Fruit fly (Drosophila melanogaster): ENCODE measurements around the gene Fatp1.

The Fatp1 gene

DNA sequence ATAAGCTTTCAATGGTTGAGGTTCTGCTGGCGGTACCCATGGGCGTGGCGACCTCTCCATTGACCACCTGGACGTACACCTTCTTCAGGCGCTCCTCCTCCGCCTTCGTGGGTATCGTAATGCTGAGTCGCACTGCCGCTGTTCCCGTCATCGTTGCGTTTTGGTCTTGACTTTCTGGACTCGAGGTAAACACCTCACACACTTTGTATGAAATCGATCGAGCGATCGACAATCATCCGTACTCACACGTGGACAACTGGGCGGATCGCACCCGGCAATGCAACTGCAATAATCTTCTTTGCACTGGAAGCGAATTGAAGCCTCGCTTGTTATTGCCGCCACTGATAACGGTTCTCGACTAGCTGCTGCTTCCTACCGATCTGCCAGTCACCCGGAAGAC is 6.9 kb downstream of the Fatp1 start, which contains the start of gene CG7384:
TSS of gene CG7384 (minus strand) at position 366 of the 400 bp plus-strand sequence.
- TF ChIP-seq Dll (optimal IDR thresholded peaks at IDR 0.05) (no peak), pan (optimal IDR thresholded peaks at IDR 0.05) (no peak), usp (GFP tag; optimal IDR thresholded peaks at IDR 0.05) (no peak), psq (optimal IDR thresholded peaks at IDR 0.05) (no peak), CG8478 (optimal IDR thresholded peaks at IDR 0.05) (no peak), EcR (GFP tag; optimal IDR thresholded peaks at IDR 0.05) (no peak)

dm6 chr2L:10506557-10507252 is 10.3 kb downstream of the Fatp1 start, which contains the start of the genes Myo31DF and CG6094:
Gene Myo31DF (minus strand): TSS chr2L:10506779.
Gene CG6094 (plus strand): TSS chr2L:10507081.
- no peak for TF ChIP-seq CG8478 (optimal IDR thresholded peaks at IDR 0.05)
- no peak for TF ChIP-seq Dll (optimal IDR thresholded peaks at IDR 0.05)
- TF ChIP-seq psq (optimal IDR thresholded peaks at IDR 0.05): no peak
- no peak for TF ChIP-seq pan (optimal IDR thresholded peaks at IDR 0.05)
- TF ChIP-seq EcR (GFP tag; optimal IDR thresholded peaks at IDR 0.05): no peak
- no peak for TF ChIP-seq usp (GFP tag; optimal IDR thresholded peaks at IDR 0.05)

dm6 chr2L:10505345-10505744 is 11.7 kb downstream of the Fatp1 start:
- TF ChIP-seq pan (optimal IDR thresholded peaks at IDR 0.05): no peak

- no peak for TF ChIP-seq pan (optimal IDR thresholded peaks at IDR 0.05)
Observed at dm6 chr2L:10504895-10505294, 12.1 kb downstream of the Fatp1 start.

- TF ChIP-seq Dll (optimal IDR thresholded peaks at IDR 0.05) (no peak), CG8478 (optimal IDR thresholded peaks at IDR 0.05) (no peak), usp (GFP tag; optimal IDR thresholded peaks at IDR 0.05) (no peak), EcR (GFP tag; optimal IDR thresholded peaks at IDR 0.05) (no peak), psq (optimal IDR thresholded peaks at IDR 0.05) (no peak), pan (optimal IDR thresholded peaks at IDR 0.05) (no peak)
Observed at dm6 chr2L:10503356-10503977, 13.6 kb downstream of the Fatp1 start.

DNA sequence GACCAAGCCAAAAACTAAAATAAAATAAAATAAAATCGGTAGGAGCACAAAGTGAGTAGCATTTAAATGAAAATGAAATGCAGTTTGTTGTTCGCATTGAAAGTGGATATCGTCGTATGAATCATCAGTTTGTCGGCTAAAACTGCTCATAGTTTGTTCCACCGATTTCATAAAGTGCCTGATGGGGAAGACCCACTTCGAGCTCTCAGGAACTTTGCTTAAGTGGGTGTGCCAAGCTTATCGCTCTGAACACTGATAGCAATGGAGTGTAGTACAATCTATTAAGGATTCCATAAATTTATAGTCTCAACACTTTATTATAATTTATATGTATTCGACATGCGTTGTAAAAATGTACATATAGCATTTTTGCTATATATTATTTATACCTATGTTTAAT is 14.2 kb downstream of the Fatp1 start:
- TF ChIP-seq psq (optimal IDR thresholded peaks at IDR 0.05) (no peak), CG8478 (optimal IDR thresholded peaks at IDR 0.05) (no peak), EcR (GFP tag; optimal IDR thresholded peaks at IDR 0.05) (no peak), usp (GFP tag; optimal IDR thresholded peaks at IDR 0.05) (no peak), Dll (optimal IDR thresholded peaks at IDR 0.05) (no peak), pan (optimal IDR thresholded peaks at IDR 0.05) (no peak)

DNA sequence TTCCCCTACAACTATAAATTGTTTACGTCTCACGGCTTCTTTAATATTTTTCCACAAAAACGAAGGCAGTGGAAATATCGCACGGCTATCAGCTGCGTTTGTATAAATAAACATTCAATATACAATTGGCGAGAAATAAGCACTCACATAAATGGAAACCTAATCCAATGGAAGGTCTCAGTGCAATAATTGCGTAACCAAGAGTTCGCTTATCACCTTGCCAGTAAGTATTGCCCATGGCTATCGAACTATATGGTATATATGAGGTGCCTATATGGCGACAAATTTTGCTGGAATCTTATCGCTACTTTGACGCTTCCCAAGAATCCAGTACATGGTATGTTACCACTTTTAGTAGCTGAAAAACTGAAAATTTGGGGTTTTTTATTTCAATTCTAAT is 14.8 kb downstream of the Fatp1 start:
- TF ChIP-seq usp (GFP tag; optimal IDR thresholded peaks at IDR 0.05) (no peak), EcR (GFP tag; optimal IDR thresholded peaks at IDR 0.05) (no peak), psq (optimal IDR thresholded peaks at IDR 0.05) (no peak), pan (optimal IDR thresholded peaks at IDR 0.05) (no peak), Dll (optimal IDR thresholded peaks at IDR 0.05) (no peak), CG8478 (optimal IDR thresholded peaks at IDR 0.05) (no peak)

- TF ChIP-seq psq (optimal IDR thresholded peaks at IDR 0.05) (no peak), Dll (optimal IDR thresholded peaks at IDR 0.05) (no peak), CG8478 (optimal IDR thresholded peaks at IDR 0.05) (no peak), pan (optimal IDR thresholded peaks at IDR 0.05) (no peak), usp (GFP tag; optimal IDR thresholded peaks at IDR 0.05) (no peak), EcR (GFP tag; optimal IDR thresholded peaks at IDR 0.05) (no peak)
Observed at dm6 chr2L:10500309-10500974, 16.6 kb downstream of the Fatp1 start.

dm6 chr2L:10499608-10500007 is 17.4 kb downstream of the Fatp1 start:
- no peak for TF ChIP-seq pan (optimal IDR thresholded peaks at IDR 0.05)
- no peak for TF ChIP-seq CG8478 (optimal IDR thresholded peaks at IDR 0.05)
- TF ChIP-seq usp (GFP tag; optimal IDR thresholded peaks at IDR 0.05): no peak
- no peak for TF ChIP-seq psq (optimal IDR thresholded peaks at IDR 0.05)
- TF ChIP-seq EcR (GFP tag; optimal IDR thresholded peaks at IDR 0.05): no peak
- TF ChIP-seq Dll (optimal IDR thresholded peaks at IDR 0.05): no peak

DNA sequence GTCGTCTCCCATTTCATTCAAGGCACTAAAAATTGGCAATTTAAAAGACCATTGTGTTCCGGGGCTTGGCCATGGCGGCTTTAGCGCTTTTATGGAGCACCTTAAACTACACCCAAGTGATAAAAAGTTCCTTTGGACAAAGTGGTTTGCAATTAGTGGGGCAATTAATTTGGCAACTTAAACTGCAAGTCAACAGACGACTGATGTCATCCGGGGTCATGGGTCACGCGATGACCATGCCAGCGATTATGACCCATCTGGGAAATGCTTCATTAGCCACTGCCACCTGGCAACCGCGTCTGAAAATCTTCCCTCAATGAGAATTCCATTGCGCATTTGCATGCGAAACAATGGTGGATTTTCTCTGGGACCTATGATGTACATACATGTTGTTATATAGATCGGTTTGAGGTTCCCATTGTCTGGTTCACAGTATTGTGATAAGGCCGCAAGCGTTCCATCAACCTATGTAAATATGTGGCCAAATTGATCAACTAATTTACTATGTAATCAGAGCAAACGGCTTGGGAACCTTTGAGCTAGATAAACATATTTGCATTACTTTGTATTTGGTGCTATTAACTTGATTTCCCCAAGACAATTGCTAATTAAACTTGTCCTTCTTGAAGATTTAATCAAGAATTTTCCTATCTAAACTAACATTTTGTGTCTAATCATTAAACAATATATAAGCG is 19.8 kb downstream of the Fatp1 start:
- no peak for TF ChIP-seq CG8478 (optimal IDR thresholded peaks at IDR 0.05)
- no peak for TF ChIP-seq usp (GFP tag; optimal IDR thresholded peaks at IDR 0.05)
- TF ChIP-seq EcR (GFP tag; optimal IDR thresholded peaks at IDR 0.05): no peak
- TF ChIP-seq psq (optimal IDR thresholded peaks at IDR 0.05): no peak
- no peak for TF ChIP-seq Dll (optimal IDR thresholded peaks at IDR 0.05)
- no peak for TF ChIP-seq pan (optimal IDR thresholded peaks at IDR 0.05)

- TF ChIP-seq Dll (optimal IDR thresholded peaks at IDR 0.05): no peak
- no peak for TF ChIP-seq CG8478 (optimal IDR thresholded peaks at IDR 0.05)
- TF ChIP-seq pan (optimal IDR thresholded peaks at IDR 0.05): no peak
- no peak for TF ChIP-seq psq (optimal IDR thresholded peaks at IDR 0.05)
- TF ChIP-seq usp (GFP tag; optimal IDR thresholded peaks at IDR 0.05): no peak
- no peak for TF ChIP-seq EcR (GFP tag; optimal IDR thresholded peaks at IDR 0.05)
Observed at dm6 chr2L:10496338-10496737, 20.7 kb downstream of the Fatp1 start.

DNA sequence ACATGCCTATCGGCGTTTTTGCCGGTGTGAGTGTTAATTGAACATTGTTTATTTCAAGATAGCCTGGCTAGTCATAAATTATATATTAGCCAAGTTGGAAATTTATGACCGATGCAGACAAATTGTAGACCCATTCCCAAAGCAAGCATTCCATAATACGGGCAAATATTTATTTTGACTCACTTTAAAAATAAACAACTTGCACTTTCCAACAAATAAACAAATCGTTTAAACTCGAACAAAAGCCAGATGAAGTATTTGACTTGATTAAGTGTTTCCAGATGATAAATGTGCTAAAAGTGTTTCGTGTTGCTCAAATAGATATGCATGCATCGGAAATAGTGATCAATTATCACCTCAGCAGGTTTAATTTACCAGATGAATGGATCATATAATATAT is 21.5 kb downstream of the Fatp1 start:
- no peak for TF ChIP-seq pan (optimal IDR thresholded peaks at IDR 0.05)
- TF ChIP-seq psq (optimal IDR thresholded peaks at IDR 0.05): no peak
- TF ChIP-seq CG8478 (optimal IDR thresholded peaks at IDR 0.05): no peak
- TF ChIP-seq EcR (GFP tag; optimal IDR thresholded peaks at IDR 0.05): no peak
- no peak for TF ChIP-seq Dll (optimal IDR thresholded peaks at IDR 0.05)
- TF ChIP-seq usp (GFP tag; optimal IDR thresholded peaks at IDR 0.05): no peak

Measured in whole organism.